Fruit fly (Drosophila melanogaster): Measurements from ENCODE around the gene CG31948.

Gene CG31948

DNA sequence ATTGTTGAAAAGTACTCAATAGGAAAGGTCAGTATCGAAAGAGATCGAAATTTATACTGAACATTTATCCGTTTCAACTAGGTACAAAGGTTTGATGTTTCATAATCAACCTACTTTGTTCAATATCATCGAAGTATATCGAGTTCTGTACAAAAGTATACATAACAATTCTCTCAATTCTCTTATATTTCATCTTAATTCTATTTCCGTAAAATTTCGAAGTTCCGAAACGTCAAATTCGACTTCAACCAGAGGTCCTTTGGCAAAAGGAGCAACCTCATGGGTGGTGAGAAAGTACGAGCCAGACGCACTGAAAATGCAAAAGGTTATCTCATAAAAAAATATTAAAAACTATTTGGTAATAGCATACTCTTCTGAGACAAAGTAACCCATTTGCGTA, at the start of gene CG31948:
CG31948 (minus strand) TSS at position 101 of the 400 bp plus-strand sequence.
- no peak for TF ChIP-seq noc (tag; optimal IDR thresholded peaks at IDR 0.05)

DNA sequence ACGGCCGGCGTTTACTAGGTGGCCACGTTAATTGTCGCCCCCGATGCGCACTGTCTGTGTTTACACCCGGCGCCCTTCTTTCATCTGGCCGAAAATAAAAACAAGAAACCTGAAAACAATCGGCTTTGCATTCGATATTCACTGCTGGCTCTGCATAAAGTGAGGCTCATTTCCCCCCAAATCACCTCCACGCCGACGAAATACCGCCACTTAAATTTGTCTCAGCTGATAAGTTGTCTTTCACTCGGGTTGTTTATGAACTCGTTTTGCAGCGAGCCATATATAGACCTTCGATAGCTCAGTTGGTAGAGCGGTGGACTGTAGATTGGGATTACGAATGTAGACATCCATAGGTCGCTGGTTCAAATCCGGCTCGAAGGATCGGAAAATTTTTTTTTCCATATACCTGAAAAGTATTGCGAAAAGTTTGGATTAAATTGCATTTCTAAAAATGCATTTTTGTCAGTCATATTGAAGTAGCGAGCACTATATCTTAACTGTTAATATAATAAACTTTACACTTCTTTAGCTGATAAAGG, 45.9 kb upstream of the CG31948 start:
- no peak for TF ChIP-seq noc (tag; optimal IDR thresholded peaks at IDR 0.05)

DNA sequence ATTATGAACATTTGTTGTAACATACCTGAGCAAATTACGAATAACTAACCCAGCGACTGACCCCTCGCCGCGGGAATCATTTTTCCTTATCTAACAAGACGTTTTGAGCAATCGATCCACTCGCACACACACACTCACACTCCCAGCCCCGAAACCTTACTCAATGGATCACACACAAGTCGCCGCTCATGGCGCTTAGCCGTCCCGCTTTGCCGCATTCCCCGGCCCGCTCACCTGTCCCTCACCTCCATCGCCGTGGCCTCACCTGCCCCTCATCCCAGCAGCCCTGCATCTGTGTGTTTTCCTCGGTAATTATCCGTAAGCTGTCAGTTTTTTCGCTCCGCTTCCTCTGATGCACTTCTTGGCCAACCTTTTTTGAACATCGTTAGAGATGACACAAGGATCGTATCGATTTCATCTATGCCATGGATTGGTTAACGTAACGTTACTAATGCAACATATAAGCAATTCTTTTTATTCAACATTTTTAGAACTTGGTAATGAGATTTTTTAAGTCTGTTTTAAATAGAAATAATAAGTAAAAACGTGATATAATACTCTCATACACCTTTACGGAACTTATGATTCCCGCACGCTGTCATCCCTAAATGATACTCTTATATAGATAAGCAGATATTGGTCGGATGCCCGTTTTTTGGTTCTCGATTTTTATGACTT, 44.9 kb upstream of the CG31948 start:
- TF ChIP-seq noc (tag; optimal IDR thresholded peaks at IDR 0.05), result no peak

DNA sequence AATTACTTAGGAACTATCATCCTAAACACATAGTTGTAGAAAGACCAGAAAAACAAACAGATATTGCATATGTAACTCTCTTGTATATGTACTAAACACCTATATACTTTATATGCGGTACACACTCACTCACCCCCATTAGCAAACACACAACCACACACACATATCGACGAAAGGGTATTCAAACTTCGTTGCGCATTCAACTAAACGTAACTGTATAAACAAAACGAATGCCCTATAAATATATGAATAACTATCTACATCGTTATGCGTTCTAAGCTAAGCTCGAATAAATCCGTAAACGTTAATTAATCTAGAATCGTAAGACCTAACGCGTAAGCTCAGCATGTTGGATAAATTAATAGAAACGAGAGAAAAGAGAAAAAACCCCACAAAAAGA, 42.7 kb upstream of the CG31948 start:
- no peak for TF ChIP-seq noc (tag; optimal IDR thresholded peaks at IDR 0.05)

DNA sequence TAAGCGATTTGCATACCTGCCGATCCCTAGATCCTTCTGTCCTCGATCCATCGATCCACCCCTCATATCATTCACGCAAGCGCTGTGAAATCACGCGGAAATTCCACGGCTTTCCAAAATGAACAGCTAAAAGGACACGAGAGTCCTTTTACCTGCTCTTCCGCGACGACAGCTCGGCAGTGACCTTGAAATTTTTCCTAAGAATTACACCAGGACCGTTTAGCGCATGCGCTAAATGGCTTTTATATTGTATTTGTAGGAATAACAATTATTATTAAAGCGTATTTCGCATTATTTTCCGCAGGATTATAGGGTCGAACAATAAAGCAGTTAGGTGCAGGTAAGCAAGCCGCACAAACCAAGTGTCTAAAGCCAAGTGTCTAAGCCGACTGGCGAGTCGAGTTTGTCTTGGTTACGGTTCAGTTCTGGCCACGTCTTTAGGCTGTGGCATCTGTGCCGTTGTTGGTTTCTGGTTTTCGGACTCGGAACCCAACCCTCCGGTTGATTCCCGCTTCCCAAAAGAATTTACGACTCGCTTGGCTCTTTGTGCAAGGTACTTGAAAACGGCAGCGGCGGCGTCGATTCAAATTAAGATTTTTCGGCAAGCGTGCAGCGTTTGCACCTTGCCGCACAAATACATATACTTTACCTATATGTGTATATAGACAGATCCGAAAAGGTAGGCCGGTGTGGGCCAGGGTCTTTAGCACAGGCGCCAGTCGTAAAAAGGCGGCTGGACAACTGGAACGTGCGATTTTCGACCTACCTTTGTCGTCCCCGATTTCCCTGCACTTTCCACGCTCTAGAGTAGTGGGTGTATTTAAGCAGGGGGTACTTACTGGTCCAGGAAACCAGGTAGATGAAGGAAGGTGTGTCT, 40.2 kb upstream of the CG31948 start:
- no peak for TF ChIP-seq noc (tag; optimal IDR thresholded peaks at IDR 0.05)

DNA sequence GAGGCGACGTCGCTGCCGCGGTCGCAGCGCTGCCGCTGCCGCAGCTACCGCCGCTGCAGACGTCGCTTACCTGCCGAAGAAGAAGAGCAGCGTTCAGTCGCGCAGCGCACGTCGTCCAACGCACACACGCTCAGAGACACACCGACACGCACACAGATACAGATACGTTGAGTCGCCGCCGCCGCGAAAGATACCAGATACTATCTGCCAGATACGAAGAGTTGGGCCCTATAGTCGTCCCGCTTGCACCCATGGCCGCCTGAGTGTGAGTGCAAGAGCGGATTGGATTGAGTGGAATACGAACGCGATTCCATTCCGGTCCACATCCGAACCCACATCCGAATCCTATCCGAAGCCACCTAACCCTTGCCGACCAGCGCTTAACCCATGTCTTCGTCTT, 38.1 kb upstream of the CG31948 start:
- TF ChIP-seq noc (tag; optimal IDR thresholded peaks at IDR 0.05), result no peak

DNA sequence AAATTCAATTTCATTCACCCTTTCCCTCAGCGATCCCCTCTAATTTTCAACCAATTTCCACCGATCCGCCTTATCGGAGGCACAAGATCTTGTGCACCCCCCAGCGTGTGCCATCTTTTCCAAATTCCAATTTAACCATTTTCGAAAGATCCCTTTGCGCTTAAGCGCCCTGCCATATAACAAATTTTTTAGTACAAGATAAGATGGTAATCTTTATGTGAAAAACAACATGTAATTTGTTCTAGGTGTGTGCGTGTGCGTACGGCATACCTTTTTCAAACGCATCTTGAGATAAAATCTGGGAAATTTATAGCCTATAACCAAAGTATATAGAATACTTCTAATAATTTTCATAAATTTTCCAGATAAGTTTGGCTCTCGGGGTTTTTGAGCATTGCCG, 37.3 kb upstream of the CG31948 start:
- no peak for TF ChIP-seq noc (tag; optimal IDR thresholded peaks at IDR 0.05)

DNA sequence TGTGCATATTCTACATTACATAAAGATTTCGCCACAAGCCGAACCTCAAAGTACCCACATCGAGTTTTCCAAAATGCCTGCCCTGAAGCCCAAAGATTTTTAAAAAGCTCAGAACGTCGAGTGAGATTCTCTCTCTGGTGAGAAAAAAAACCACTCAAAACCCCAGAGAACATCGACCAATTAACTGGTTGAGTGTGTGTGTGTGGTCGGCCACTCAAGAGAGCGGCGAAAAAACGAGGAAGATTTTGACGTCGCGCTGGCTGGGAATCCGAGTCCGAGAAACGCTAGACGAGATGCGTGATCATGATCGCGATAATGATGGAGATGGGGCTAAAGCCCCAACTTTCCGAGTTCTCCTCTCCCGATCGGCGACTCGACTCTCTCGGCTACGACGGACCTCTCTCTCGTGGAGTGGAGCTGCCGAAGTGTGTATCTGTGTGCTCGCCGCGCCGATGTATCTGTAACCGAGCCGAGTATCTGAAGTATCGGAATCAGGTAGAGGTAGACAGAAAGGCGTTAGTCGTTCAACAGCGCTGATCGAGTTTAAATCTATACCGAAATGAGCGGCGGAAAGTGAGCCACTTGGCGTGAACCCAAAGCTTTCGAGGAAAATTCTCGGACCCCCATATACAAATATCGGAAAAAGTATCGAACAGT, 34.3 kb upstream of the CG31948 start:
- TF ChIP-seq noc (tag; optimal IDR thresholded peaks at IDR 0.05), result no peak

DNA sequence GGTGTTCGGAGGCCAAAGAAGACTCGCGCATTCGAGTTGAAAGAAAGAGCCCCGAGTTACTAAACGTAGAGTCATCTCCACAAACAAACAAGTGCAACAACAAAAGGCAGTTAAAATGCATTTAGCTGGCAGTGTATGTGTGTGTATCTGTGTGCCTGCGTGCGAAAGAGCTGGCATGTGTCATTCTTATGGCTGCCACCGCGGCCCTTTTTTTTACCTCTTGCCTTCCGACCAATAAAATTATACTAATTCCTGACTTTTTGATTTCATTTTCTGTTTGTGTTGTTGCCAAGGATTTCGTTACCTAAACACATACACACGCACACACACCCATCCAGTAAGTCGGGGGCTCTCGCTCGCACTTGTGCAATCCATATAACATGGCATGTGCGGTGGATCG, 33.1 kb upstream of the CG31948 start:
- no peak for TF ChIP-seq noc (tag; optimal IDR thresholded peaks at IDR 0.05)

DNA sequence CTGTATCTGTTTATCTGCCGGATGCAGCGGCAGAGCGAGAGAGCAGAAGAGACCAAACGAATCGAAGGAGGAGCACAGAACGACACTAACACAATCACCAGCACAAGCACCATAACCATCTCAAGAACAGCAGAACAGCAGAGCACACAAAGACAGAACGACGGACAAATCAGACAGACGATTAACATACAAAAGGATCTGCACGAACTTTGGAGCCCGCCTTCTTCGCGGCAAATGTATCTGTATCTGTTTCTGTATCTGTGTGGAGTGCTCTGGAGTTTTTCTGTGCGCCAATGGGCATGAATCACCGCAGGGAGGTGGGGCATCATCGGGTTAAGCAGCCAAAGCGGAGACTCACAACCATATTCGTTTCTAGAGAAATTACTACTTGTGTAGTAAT, 32.0 kb upstream of the CG31948 start:
- no peak for TF ChIP-seq noc (tag; optimal IDR thresholded peaks at IDR 0.05)

DNA sequence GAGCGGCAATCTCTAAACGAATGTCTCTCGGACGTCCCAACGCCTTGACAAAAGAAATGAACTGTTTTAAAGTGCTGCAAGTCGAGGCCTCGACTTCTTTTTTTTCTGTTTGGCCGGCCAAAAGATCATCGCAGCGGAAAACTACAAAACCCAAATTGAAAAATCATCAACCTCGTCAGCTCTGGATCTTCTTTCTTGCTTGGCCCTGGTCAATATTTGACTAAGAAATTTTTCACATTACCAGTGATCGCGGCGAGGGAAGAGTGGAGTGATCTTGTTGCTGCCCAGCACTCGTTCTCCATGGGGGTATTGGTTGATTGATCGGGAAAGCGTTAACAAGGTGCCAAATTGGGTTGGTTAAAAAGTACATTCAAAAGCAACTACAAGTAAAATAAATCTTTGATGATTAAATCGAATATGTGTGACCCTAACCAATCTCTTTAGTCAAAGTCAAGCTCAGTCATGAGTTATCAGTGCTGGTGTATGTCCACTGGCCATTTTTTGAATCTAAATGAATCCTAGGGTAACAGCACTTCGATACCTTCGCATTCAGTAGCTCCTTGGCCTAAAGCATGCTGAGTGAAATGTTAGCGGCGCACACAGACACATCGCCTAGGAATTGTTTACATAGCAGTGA, 22.2 kb upstream of the CG31948 start:
- no peak for TF ChIP-seq noc (tag; optimal IDR thresholded peaks at IDR 0.05)

DNA sequence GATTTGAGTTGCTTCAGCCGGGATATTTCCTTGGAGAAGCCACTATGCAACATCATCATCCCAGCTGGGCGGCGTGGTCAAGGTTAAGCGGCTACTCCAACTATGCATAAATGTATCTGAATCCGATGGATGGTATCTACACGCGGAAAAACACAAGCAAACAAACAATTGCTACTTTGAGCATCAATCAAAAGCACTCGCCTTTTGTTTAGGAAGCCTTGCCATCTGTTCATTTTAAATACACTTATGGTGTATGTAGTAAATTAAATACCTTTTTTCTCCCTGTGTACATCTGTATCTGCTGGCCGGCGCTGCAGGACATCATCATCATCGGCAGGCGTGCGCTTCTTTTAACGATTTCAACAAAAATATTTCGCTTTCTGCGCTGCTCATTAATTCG, 19.7 kb upstream of the CG31948 start:
- TF ChIP-seq noc (tag; optimal IDR thresholded peaks at IDR 0.05), result no peak

DNA sequence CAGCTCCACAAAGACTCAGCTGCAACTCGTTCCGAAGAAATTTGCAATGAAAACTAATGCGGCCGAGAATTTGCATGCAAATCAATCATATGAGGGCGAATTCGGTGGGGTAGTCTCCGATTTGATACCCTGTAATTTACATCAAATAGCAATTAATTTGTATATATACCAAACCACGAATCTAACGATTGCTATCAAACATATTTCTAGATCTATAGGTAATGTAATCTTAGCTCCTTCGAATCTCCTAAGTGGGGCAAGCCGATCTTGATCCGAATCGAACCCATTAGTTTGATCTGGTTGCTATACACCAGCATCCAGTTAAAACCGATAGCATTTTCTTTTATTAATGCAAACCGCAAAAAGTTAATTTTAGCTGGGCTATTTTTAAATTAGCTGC, 17.7 kb upstream of the CG31948 start:
- TF ChIP-seq noc (tag; optimal IDR thresholded peaks at IDR 0.05), result no peak

DNA sequence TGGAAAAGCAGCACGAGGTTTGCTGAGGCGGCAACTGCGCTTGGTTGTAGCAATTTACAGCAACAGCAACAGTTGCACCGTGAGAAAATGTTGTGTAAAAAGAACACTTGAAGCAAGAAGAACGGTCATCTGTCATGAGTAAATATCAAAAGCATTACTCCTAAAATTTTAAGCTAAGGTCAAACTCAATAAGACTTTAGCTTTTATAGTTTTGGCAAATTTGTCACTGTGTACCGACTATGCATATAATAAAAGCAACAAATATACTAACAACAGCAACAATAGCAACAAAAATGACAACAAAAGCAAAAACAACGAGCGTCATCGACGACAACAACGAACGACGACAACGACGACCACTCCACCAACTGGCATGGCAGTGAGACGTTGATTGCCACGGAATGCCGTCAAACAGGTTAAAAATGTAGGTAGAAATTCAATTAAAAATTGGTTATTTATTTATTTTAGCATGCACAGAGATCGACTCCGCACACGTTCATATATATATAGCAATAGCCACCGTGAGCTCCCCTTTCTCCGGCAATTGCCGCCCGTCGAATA, 17.1 kb upstream of the CG31948 start:
- TF ChIP-seq noc (tag; optimal IDR thresholded peaks at IDR 0.05), result no peak

DNA sequence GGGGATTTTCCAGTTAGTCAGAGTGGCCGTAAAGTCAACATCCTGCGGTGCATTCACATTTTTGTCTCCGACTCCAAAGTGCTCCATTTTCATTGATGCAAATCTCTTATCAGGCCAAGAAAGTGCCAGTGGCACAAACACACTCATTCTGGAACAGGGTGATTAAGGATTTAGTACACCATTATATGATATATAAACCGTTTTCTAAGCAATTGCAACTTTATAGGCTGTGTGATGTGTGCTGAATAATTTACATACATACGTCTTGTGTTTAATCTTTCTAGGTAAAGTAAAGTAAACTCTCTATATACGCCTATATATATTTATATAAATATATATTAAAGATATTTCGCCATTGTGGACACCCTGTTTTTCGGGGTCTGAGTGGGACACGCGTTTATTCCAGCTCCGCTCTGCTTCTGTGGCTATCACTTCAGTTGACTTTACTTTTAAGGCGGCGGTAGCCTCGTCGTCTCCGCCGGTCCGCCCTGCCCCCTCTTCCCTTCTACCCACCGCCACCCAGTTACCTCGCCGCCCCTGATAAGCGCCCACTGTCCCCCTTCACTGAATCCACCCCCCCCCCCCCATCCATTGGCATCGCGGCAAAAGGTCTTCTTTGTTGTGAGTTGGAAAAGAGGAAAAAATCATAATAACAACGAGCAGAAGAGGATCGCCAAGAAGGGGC, 16.4 kb upstream of the CG31948 start:
- no peak for TF ChIP-seq noc (tag; optimal IDR thresholded peaks at IDR 0.05)
